Worm (Caenorhabditis elegans) whole organism, mixed stage, embryonic: ENCODE measurements around the gene F28A12.3.

Experiments used
- ces-1 ChIP-seq: fragments of 150-350 bp; optimal IDR thresholded peaks from 2 replicates; lab custom pipeline; 2014; ENCODE audit warnings: missing biosample characterization, missing genetic modification reagents, missing genetic modification characterization
- elt-3 ChIP-seq: fragments of 150-350 bp; optimal IDR thresholded peaks from 2 replicates; lab custom pipeline; 2014; ENCODE audit warnings: missing biosample characterization, missing genetic modification characterization
- nhr-76 ChIP-seq: sonication (generic microtip); optimal IDR thresholded peaks from 2 replicates; lab custom pipeline; 2017; ENCODE audit warnings: missing biosample characterization, missing genetic modification characterization
- sem-2 ChIP-seq: fragments of 200-800 bp; sonication (Bioruptor generic); optimal IDR thresholded peaks from 2 replicates; lab custom pipeline; 2018; ENCODE audit warnings: mild to moderate bottlenecking, missing genetic modification characterization, missing compliant biosample characterization
- snpc-4 ChIP-seq: fragments of 150-350 bp; optimal IDR thresholded peaks from 2 replicates; lab custom pipeline; 2014; ENCODE audit warnings: missing biosample characterization, missing genetic modification characterization
- unc-62 ChIP-seq: fragments of 150-350 bp; optimal IDR thresholded peaks from 2 replicates; lab custom pipeline; 2014; ENCODE audit warnings: missing biosample characterization, missing genetic modification reagents, missing genetic modification characterization

DNA sequence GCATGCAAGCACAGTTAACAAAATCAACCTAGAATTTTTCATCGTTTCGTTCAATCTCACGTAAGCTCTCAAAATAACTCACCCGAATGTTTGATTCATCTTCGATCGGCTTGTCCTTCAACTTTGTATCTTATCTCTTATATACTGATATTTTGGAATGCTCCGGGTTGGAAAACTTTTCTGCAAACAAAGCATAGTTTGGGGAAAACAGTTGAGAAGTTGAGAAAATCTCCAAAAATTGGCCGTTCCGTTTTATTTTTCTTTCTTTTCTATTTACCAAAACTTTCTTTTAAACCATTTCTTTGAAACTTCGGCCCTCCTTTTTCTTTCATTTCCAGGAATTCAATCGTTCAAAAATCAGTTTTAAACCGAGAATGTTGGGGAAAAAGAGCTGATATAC, 38.5 kb downstream of the F28A12.3 start, which contains the start of gene F41E6.15:
- TF ChIP-seq ces-1 (GFP tag; lab: Kevin White, UChicago) (no peak), elt-3 (tag; lab: Kevin White, UChicago) (no peak), unc-62 (GFP tag; lab: Kevin White, UChicago) (no peak), sem-2 (GFP tag; lab: Kevin White, UChicago) (no peak), snpc-4 (tag; lab: Kevin White, UChicago) (no peak), nhr-76 (no peak)
